Worm (Caenorhabditis elegans) whole organism, L4 larva: Measurements from ENCODE around the gene tre-5.
A peak's percentile ranks its signal among the peaks of the same experiment; 100 is the strongest.

Experiments
- F44E2.7 ChIP-seq: fragments of 200-800 bp; sonication (Bioruptor generic); IDR thresholded peaks from 2 replicates; pipeline ENCODE4 v2.1.2; 2022; ENCODE audit warnings: missing genetic modification characterization, missing compliant biosample characterization
- F49E8.2 ChIP-seq: sonication (generic microtip); optimal IDR thresholded peaks from 2 replicates; lab custom pipeline; 2016; ENCODE audit warnings: missing compliant biosample characterization, mild to moderate bottlenecking, missing genetic modification characterization, borderline replicate concordance
- Y105C5A.15 ChIP-seq: fragments of 200-800 bp; sonication (Bioruptor generic); IDR thresholded peaks from 2 replicates; pipeline ENCODE4 v1.3.6; 2022; ENCODE audit warnings: missing genetic modification characterization, missing compliant biosample characterization
- Y5F2A.4 ChIP-seq: fragments of 200-800 bp; sonication (Bioruptor generic); optimal IDR thresholded peaks from 2 replicates; lab custom pipeline; 2018; ENCODE audit warnings: mild to moderate bottlenecking, missing genetic modification characterization, missing compliant biosample characterization
- Y75B8A.6 ChIP-seq: fragments of 200-800 bp; sonication (Bioruptor generic); IDR thresholded peaks from 2 replicates; pipeline ENCODE4 v1.3.6; 2022; ENCODE audit warnings: missing genetic modification reagents, missing genetic modification characterization, missing compliant biosample characterization
- ZK546.5 ChIP-seq, 2 experiments: sonication (generic microtip); optimal IDR thresholded peaks; 2 replicates each; lab custom pipeline; 2017; ENCODE audit warnings: missing biosample characterization in 2 of 2, missing genetic modification characterization in 2 of 2
- aha-1 ChIP-seq: fragments of 150-350 bp; peaks from one replicate; lab custom pipeline; 2014; ENCODE audit warnings: missing biosample characterization, missing genetic modification characterization
- arid-1 ChIP-seq: fragments of 200-800 bp; sonication (Bioruptor generic); conservative IDR thresholded peaks from 2 replicates; pipeline ENCODE4 v1.3.6; 2022; ENCODE audit warnings: missing genetic modification reagents, missing genetic modification characterization, missing compliant biosample characterization
- attf-4 ChIP-seq: sonication (generic microtip); optimal IDR thresholded peaks from 3 replicates; lab custom pipeline; 2017; ENCODE audit warnings: missing biosample characterization, missing genetic modification characterization
- ces-1 ChIP-seq: fragments of 150-350 bp; sonication (generic microtip); optimal IDR thresholded peaks from 4 replicates; lab custom pipeline; 2014; ENCODE audit warnings: missing biosample characterization, missing genetic modification reagents, missing genetic modification characterization
- cey-2 ChIP-seq: sonication (generic microtip); optimal IDR thresholded peaks from 3 replicates; lab custom pipeline; 2017; ENCODE audit warnings: missing genetic modification characterization, mild to moderate bottlenecking, missing compliant biosample characterization, antibody characterized with exemption, borderline replicate concordance; ENCODE audit not compliant: insufficient read depth
- daf-12 ChIP-seq: fragments of 150-350 bp; optimal IDR thresholded peaks from 2 replicates; lab custom pipeline; 2014; ENCODE audit warnings: missing biosample characterization, missing genetic modification reagents, missing genetic modification characterization
- daf-16 ChIP-seq, 3 experiments: sonication (generic microtip); optimal IDR thresholded peaks; 2 replicates each; lab custom pipeline; 2016 to 2017; ENCODE audit warnings: missing genetic modification characterization in 3 of 3, missing genetic modification reagents in 3 of 3, mild to moderate bottlenecking in 2 of 3, missing compliant biosample characterization in 2 of 3, missing biosample characterization in 1 of 3, moderate library complexity in 1 of 3
- daf-8 ChIP-seq: fragments of 200-800 bp; sonication (Bioruptor generic); IDR thresholded peaks from 2 replicates; pipeline ENCODE4 v1.3.6; 2022; ENCODE audit warnings: missing genetic modification characterization, missing compliant biosample characterization
- dmd-6 ChIP-seq: fragments of 200-800 bp; sonication (Bioruptor generic); IDR thresholded peaks from 2 replicates; pipeline ENCODE4 v1.3.6; 2022; ENCODE audit warnings: missing genetic modification reagents, missing genetic modification characterization, missing compliant biosample characterization
- dmd-9 ChIP-seq: fragments of 200-800 bp; sonication (Bioruptor generic); IDR thresholded peaks from 2 replicates; pipeline ENCODE4 v1.3.6; 2022; ENCODE audit warnings: missing genetic modification reagents, missing genetic modification characterization, missing compliant biosample characterization
- dpl-1 ChIP-seq: fragments of 150-350 bp; optimal IDR thresholded peaks from 2 replicates; lab custom pipeline; 2014; ENCODE audit warnings: missing biosample characterization, missing genetic modification reagents, missing genetic modification characterization
- egl-27 ChIP-seq: sonication (generic microtip); optimal IDR thresholded peaks from 3 replicates; lab custom pipeline; 2017; ENCODE audit warnings: missing biosample characterization, missing genetic modification reagents, missing genetic modification characterization
- egl-43 ChIP-seq: fragments of 200-800 bp; sonication (Bioruptor generic); IDR thresholded peaks from 2 replicates; pipeline ENCODE4 v1.3.6; 2022; ENCODE audit warnings: missing genetic modification reagents, missing genetic modification characterization, missing compliant biosample characterization
- fkh-10 ChIP-seq: fragments of 150-350 bp; optimal IDR thresholded peaks from 2 replicates; lab custom pipeline; 2014; ENCODE audit warnings: missing biosample characterization, missing genetic modification reagents, missing genetic modification characterization
- fos-1 ChIP-seq: fragments of 150-350 bp; optimal IDR thresholded peaks from 2 replicates; lab custom pipeline; 2014; ENCODE audit warnings: missing biosample characterization, missing genetic modification characterization
- gei-8 ChIP-seq: fragments of 200-800 bp; sonication (Bioruptor generic); optimal IDR thresholded peaks from 2 replicates; lab custom pipeline; 2018; ENCODE audit warnings: mild to moderate bottlenecking, missing genetic modification characterization, missing compliant biosample characterization
- hif-1 ChIP-seq, 2 experiments: sonication (generic microtip); optimal IDR thresholded peaks; 2 replicates each; lab custom pipeline; 2016 to 2017; ENCODE audit warnings: missing compliant biosample characterization in 2 of 2, missing genetic modification characterization in 2 of 2, missing genetic modification reagents in 2 of 2, missing genotype in 2 of 2, mild to moderate bottlenecking in 1 of 2
- hlh-30 ChIP-seq: sonication (generic microtip); optimal IDR thresholded peaks from 2 replicates; lab custom pipeline; 2017; ENCODE audit warnings: antibody characterized with exemption, mild to moderate bottlenecking, missing genetic modification characterization, missing compliant biosample characterization; ENCODE audit not compliant: insufficient read depth
- lim-7 ChIP-seq: fragments of 200-800 bp; sonication (Bioruptor generic); IDR thresholded peaks from 2 replicates; pipeline ENCODE4 v1.3.6; 2022; ENCODE audit warnings: missing genetic modification characterization, missing compliant biosample characterization
- lin-1 ChIP-seq: fragments of 200-800 bp; sonication (Bioruptor generic); IDR thresholded peaks from 2 replicates; pipeline ENCODE4 v1.3.6; 2022; ENCODE audit warnings: missing genetic modification reagents, missing genetic modification characterization, missing compliant biosample characterization
- madf-5 ChIP-seq, 2 experiments: fragments of 200-800 bp; sonication (Bioruptor generic); IDR thresholded peaks; 2 replicates each; pipeline ENCODE4 v1.3.6; 2022; ENCODE audit warnings: missing compliant biosample characterization in 2 of 2, missing genetic modification characterization in 2 of 2
- madf-9 ChIP-seq: fragments of 200-800 bp; sonication (Bioruptor generic); conservative IDR thresholded peaks from 2 replicates; pipeline ENCODE4 v1.3.6; 2022; ENCODE audit warnings: missing genetic modification reagents, missing genetic modification characterization, missing compliant biosample characterization
- mep-1 ChIP-seq: fragments of 150-350 bp; sonication (generic microtip); optimal IDR thresholded peaks from 3 replicates; lab custom pipeline; 2014; ENCODE audit warnings: missing biosample characterization, missing genetic modification characterization
- mes-2 ChIP-seq: sonication (generic microtip); optimal IDR thresholded peaks from 2 replicates; lab custom pipeline; 2016; ENCODE audit warnings: missing genotype, mild to moderate bottlenecking, missing genetic modification characterization, missing compliant biosample characterization; ENCODE audit not compliant: poor library complexity, severe bottlenecking
- mxl-2 ChIP-seq: fragments of 200-800 bp; sonication (Bioruptor generic); conservative IDR thresholded peaks from 2 replicates; pipeline ENCODE4 v1.3.6; 2022; ENCODE audit warnings: missing genetic modification reagents, missing genetic modification characterization, missing compliant biosample characterization
- mxl-3 ChIP-seq: fragments of 200-800 bp; sonication (Bioruptor generic); optimal IDR thresholded peaks from 2 replicates; lab custom pipeline; 2018; ENCODE audit warnings: mild to moderate bottlenecking, missing genetic modification characterization, missing compliant biosample characterization
- nhr-10 ChIP-seq: fragments of 150-350 bp; optimal IDR thresholded peaks from 2 replicates; lab custom pipeline; 2014; ENCODE audit warnings: missing biosample characterization, missing genetic modification characterization
- nhr-111 ChIP-seq: fragments of 200-800 bp; sonication (Bioruptor generic); optimal IDR thresholded peaks from 2 replicates; lab custom pipeline; 2018; ENCODE audit warnings: mild to moderate bottlenecking, missing genetic modification characterization, missing compliant biosample characterization
- nhr-237 ChIP-seq: sonication (generic microtip); optimal IDR thresholded peaks from 2 replicates; lab custom pipeline; 2017; ENCODE audit warnings: missing biosample characterization, missing genetic modification characterization
- nhr-25 ChIP-seq: sonication (generic microtip); optimal IDR thresholded peaks from 2 replicates; lab custom pipeline; 2017; ENCODE audit warnings: missing genetic modification characterization, mild to moderate bottlenecking, missing compliant biosample characterization, antibody characterized with exemption, moderate library complexity, borderline replicate concordance; ENCODE audit not compliant: insufficient read depth
- nhr-41 ChIP-seq: fragments of 200-800 bp; sonication (Bioruptor generic); IDR thresholded peaks from 2 replicates; pipeline ENCODE4 v1.3.6; 2022; ENCODE audit warnings: missing genetic modification reagents, missing genetic modification characterization, missing compliant biosample characterization
- nhr-6 ChIP-seq: fragments of 150-350 bp; optimal IDR thresholded peaks from 2 replicates; lab custom pipeline; 2014; ENCODE audit warnings: missing biosample characterization, missing genetic modification characterization
- nhr-77 ChIP-seq: fragments of 150-350 bp; optimal IDR thresholded peaks from 2 replicates; lab custom pipeline; 2014; ENCODE audit warnings: missing biosample characterization, missing genetic modification characterization
- skn-1 ChIP-seq: fragments of 150-350 bp; optimal IDR thresholded peaks from 2 replicates; lab custom pipeline; 2014; ENCODE audit warnings: missing biosample characterization, missing genetic modification characterization
- spr-1 ChIP-seq: sonication (generic microtip); optimal IDR thresholded peaks from 2 replicates; lab custom pipeline; 2016; ENCODE audit warnings: mild to moderate bottlenecking, missing genetic modification characterization, missing compliant biosample characterization
- spr-3 ChIP-seq: fragments of 200-800 bp; sonication (Bioruptor generic); optimal IDR thresholded peaks from 2 replicates; lab custom pipeline; 2018; ENCODE audit warnings: mild to moderate bottlenecking, missing genetic modification characterization, missing compliant biosample characterization
- tag-97 ChIP-seq: fragments of 200-800 bp; sonication (Bioruptor generic); IDR thresholded peaks from 2 replicates; pipeline ENCODE4 v1.3.6; 2022; ENCODE audit warnings: missing genetic modification characterization, missing compliant biosample characterization
- tra-1 ChIP-seq: fragments of 200-800 bp; sonication (Bioruptor generic); IDR thresholded peaks from 2 replicates; pipeline ENCODE4 v1.3.6; 2022; ENCODE audit warnings: missing genetic modification reagents, missing genetic modification characterization, missing compliant biosample characterization
- unc-130 ChIP-seq: sonication (generic microtip); optimal IDR thresholded peaks from 2 replicates; lab custom pipeline; 2016; ENCODE audit warnings: missing genetic modification reagents, missing genetic modification characterization, missing compliant biosample characterization
- unc-39 ChIP-seq: sonication (generic microtip); optimal IDR thresholded peaks from 2 replicates; lab custom pipeline; 2017; ENCODE audit warnings: missing biosample characterization, missing genetic modification characterization
- unc-62 ChIP-seq, 3 experiments: fragments of 150-350 bp in 1 of 3; sonication (generic microtip); optimal IDR thresholded peaks in 2 of 3; peaks in 1 of 3; 1 replicate in 1 of 3; 2 replicates in 2 of 3; lab custom pipeline; 2014 to 2017; ENCODE audit warnings: missing biosample characterization in 3 of 3, missing genetic modification characterization in 3 of 3, missing genetic modification reagents in 3 of 3, missing genotype in 1 of 3
- zfp-2 ChIP-seq: sonication (generic microtip); optimal IDR thresholded peaks from 2 replicates; lab custom pipeline; 2016; ENCODE audit warnings: mild to moderate bottlenecking, missing genetic modification characterization, missing compliant biosample characterization
- zfp-3 ChIP-seq: fragments of 200-800 bp; sonication (Bioruptor generic); conservative IDR thresholded peaks from 2 replicates; pipeline ENCODE4 v1.3.6; 2022; ENCODE audit warnings: missing genetic modification reagents, missing genetic modification characterization, missing compliant biosample characterization
- zip-2 ChIP-seq: fragments of 150-350 bp; optimal IDR thresholded peaks from 2 replicates; lab custom pipeline; 2014; ENCODE audit warnings: missing biosample characterization, missing genetic modification characterization

Gene tre-5

ce11 chrII:66322-66721, 11.2 kb upstream of the tre-5 start (continued):
- TF ChIP-seq daf-8 (GFP tag; lab: Robert Waterston, UW) (no peak), fos-1 (tag; lab: Kevin White, UChicago) (no peak), Y105C5A.15 (GFP tag; lab: Robert Waterston, UW) (no peak), aha-1 (tag; lab: Kevin White, UChicago) (peak; percentile 86), madf-5 (GFP tag; IDR thresholded peaks at IDR 0.05; lab: Robert Waterston, UW) (no peak), nhr-6 (peak; percentile 17), cey-2 (tag; lab: Kevin White, UChicago) (no peak), nhr-77 (no peak), skn-1 (tag; lab: Kevin White, UChicago) (no peak), ZK546.5 (tag; optimal IDR thresholded peaks at IDR 0.05; lab: Kevin White, UChicago) (no peak), spr-3 (GFP tag; lab: Kevin White, UChicago) (no peak), lim-7 (no peak), unc-39 (no peak), unc-62 (GFP tag; optimal IDR thresholded peaks at IDR 0.05 in 1 of 2; lab: Kevin White, UChicago) (peak in 1 of 2 experiments; percentile 57), unc-62 (tag; optimal IDR thresholded peaks at IDR 0.05; lab: Kevin White, UChicago) (no peak), tag-97 (GFP tag; lab: Robert Waterston, UW) (no peak), mxl-3 (GFP tag; lab: Kevin White, UChicago) (peak; percentile 82), attf-4 (tag; lab: Kevin White, UChicago) (no peak), tra-1 (GFP tag; lab: Robert Waterston, UW) (no peak), mep-1 (peak; percentile 38), nhr-237 (no peak), nhr-25 (tag; lab: Kevin White, UChicago) (peak; percentile 48), mxl-2 (no peak), F49E8.2 (no peak), zfp-2 (tag; lab: Kevin White, UChicago) (no peak), gei-8 (GFP tag; lab: Kevin White, UChicago) (no peak), spr-1 (tag; lab: Kevin White, UChicago) (peak; percentile 45), Y5F2A.4 (no peak), egl-43 (no peak), dmd-9 (no peak), hlh-30 (tag; lab: Kevin White, UChicago) (peak; percentile 86), nhr-10 (no peak), dpl-1 (GFP tag; lab: Kevin White, UChicago) (no peak), lin-1 (no peak), unc-130 (GFP tag; lab: Kevin White, UChicago) (no peak), nhr-111 (GFP tag; lab: Kevin White, UChicago) (no peak), Y75B8A.6 (GFP tag; lab: Robert Waterston, UW) (no peak), nhr-41 (GFP tag; lab: Robert Waterston, UW) (no peak), madf-9 (GFP tag; lab: Robert Waterston, UW) (peak; percentile 71), hif-1 (tag; optimal IDR thresholded peaks at IDR 0.05; lab: Kevin White, UChicago) (no peak), egl-27 (tag; lab: Kevin White, UChicago) (no peak), dmd-6 (GFP tag; lab: Robert Waterston, UW) (no peak), mes-2 (tag; lab: Kevin White, UChicago) (no peak), daf-12 (no peak), zip-2 (no peak), ces-1 (no peak), daf-16 (GFP tag; optimal IDR thresholded peaks at IDR 0.05; lab: Kevin White, UChicago) (no peak), daf-16 (tag; optimal IDR thresholded peaks at IDR 0.05; lab: Kevin White, UChicago) (peak; percentile 19), fkh-10 (GFP tag; lab: Kevin White, UChicago) (no peak), zfp-3 (no peak), arid-1 (GFP tag; lab: Robert Waterston, UW) (0 out of 2 replicates have a peak, but pooled peaks have one; percentile 21), F44E2.7 (GFP tag; lab: Robert Waterston, UW) (no peak)
